Worm (Caenorhabditis elegans): ENCODE results near the gene F10B5.2.

ce11 chrII:8178614-8179013 is 34.1 kb downstream of the F10B5.2 start:
- TF ChIP-seq aha-1 (tag; optimal IDR thresholded peaks at IDR 0.05) (no peak), jun-1 (tag; optimal IDR thresholded peaks at IDR 0.05) (no peak), nhr-12 (tag; optimal IDR thresholded peaks at IDR 0.05) (no peak), fkh-10 (GFP tag; optimal IDR thresholded peaks at IDR 0.05) (no peak)

Measured in whole organism, L1 larva.